Worm (Caenorhabditis elegans) whole organism, L2 larva: ENCODE results near the gene F38H4.6.

Experiments used
- C34F6.9 ChIP-seq: fragments of 150-350 bp; optimal IDR thresholded peaks from 2 replicates; lab custom pipeline; 2014; ENCODE audit warnings: missing biosample characterization, missing genetic modification characterization
- F13H6.1 ChIP-seq: sonication (generic microtip); optimal IDR thresholded peaks from 2 replicates; lab custom pipeline; 2016; ENCODE audit warnings: missing genetic modification characterization, missing compliant biosample characterization
- Y55F3AM.14 ChIP-seq: fragments of 200-800 bp; sonication (Bioruptor generic); optimal IDR thresholded peaks from 2 replicates; lab custom pipeline; 2018; ENCODE audit warnings: mild to moderate bottlenecking, missing genetic modification characterization, missing compliant biosample characterization
- ZK546.5 ChIP-seq: sonication (generic microtip); optimal IDR thresholded peaks from 2 replicates; lab custom pipeline; 2017; ENCODE audit warnings: missing biosample characterization, missing genetic modification characterization
- alr-1 ChIP-seq: fragments of 150-350 bp; optimal IDR thresholded peaks from 2 replicates; lab custom pipeline; 2014; ENCODE audit warnings: missing biosample characterization, missing genetic modification characterization
- aly-2 ChIP-seq: fragments of 150-350 bp; optimal IDR thresholded peaks from 2 replicates; lab custom pipeline; 2014; ENCODE audit warnings: missing biosample characterization, missing genetic modification characterization
- ama-1 ChIP-seq: fragments of 150-350 bp; optimal IDR thresholded peaks from 2 replicates; lab custom pipeline; 2018; ENCODE audit warnings: inconsistent platforms
- blmp-1 ChIP-seq: sonication (generic microtip); optimal IDR thresholded peaks from 2 replicates; lab custom pipeline; 2017; ENCODE audit warnings: missing genetic modification characterization, mild to moderate bottlenecking, missing compliant biosample characterization, antibody characterized with exemption, moderate library complexity; ENCODE audit not compliant: insufficient read depth
- ceh-16 ChIP-seq: fragments of 150-350 bp; optimal IDR thresholded peaks from 2 replicates; lab custom pipeline; 2014; ENCODE audit warnings: missing biosample characterization, missing genetic modification characterization
- ceh-82 ChIP-seq: fragments of 150-350 bp; optimal IDR thresholded peaks from 2 replicates; lab custom pipeline; 2014; ENCODE audit warnings: missing biosample characterization, missing genetic modification characterization
- crh-2 ChIP-seq: sonication (generic microtip); optimal IDR thresholded peaks from 2 replicates; lab custom pipeline; 2017; ENCODE audit warnings: missing biosample characterization, missing genetic modification characterization
- elt-1 ChIP-seq: fragments of 150-350 bp; optimal IDR thresholded peaks from 2 replicates; lab custom pipeline; 2014; ENCODE audit warnings: missing biosample characterization, missing genetic modification characterization
- fos-1 ChIP-seq: fragments of 150-350 bp; optimal IDR thresholded peaks from 2 replicates; lab custom pipeline; 2014; ENCODE audit warnings: missing biosample characterization, missing genetic modification characterization
- gmeb-1 ChIP-seq: fragments of 150-350 bp; optimal IDR thresholded peaks from 2 replicates; lab custom pipeline; 2014; ENCODE audit warnings: missing biosample characterization, missing genetic modification characterization
- lin-13 ChIP-seq: fragments of 150-350 bp; optimal IDR thresholded peaks from 2 replicates; lab custom pipeline; 2014; ENCODE audit warnings: missing biosample characterization, missing genetic modification reagents, missing genetic modification characterization
- lin-39 ChIP-seq: fragments of 150-350 bp; optimal IDR thresholded peaks from 2 replicates; lab custom pipeline; 2014; ENCODE audit warnings: missing biosample characterization, missing genetic modification reagents, missing genetic modification characterization
- mab-5 ChIP-seq: fragments of 150-350 bp; optimal IDR thresholded peaks from 2 replicates; lab custom pipeline; 2014; ENCODE audit warnings: missing biosample characterization, missing genetic modification characterization
- mbf-1 ChIP-seq: sonication (generic microtip); optimal IDR thresholded peaks from 2 replicates; lab custom pipeline; 2017; ENCODE audit warnings: missing biosample characterization, missing genetic modification characterization
- nhr-10 ChIP-seq: sonication (generic microtip); optimal IDR thresholded peaks from 2 replicates; lab custom pipeline; 2017; ENCODE audit warnings: missing biosample characterization, missing genetic modification characterization
- nhr-11 ChIP-seq: fragments of 150-350 bp; optimal IDR thresholded peaks from 2 replicates; lab custom pipeline; 2014; ENCODE audit warnings: missing biosample characterization, missing genetic modification characterization
- nhr-12 ChIP-seq: fragments of 150-350 bp; optimal IDR thresholded peaks from 2 replicates; lab custom pipeline; 2014; ENCODE audit warnings: missing biosample characterization, missing genetic modification characterization
- nhr-21 ChIP-seq: fragments of 150-350 bp; optimal IDR thresholded peaks from 2 replicates; lab custom pipeline; 2014; ENCODE audit warnings: missing biosample characterization, missing genetic modification characterization
- nhr-23 ChIP-seq: fragments of 150-350 bp; optimal IDR thresholded peaks from 2 replicates; lab custom pipeline; 2014; ENCODE audit warnings: missing biosample characterization, missing genetic modification reagents, missing genetic modification characterization
- nhr-237 ChIP-seq: fragments of 150-350 bp; optimal IDR thresholded peaks from 2 replicates; lab custom pipeline; 2014; ENCODE audit warnings: missing biosample characterization, missing genetic modification characterization
- nhr-25 ChIP-seq: fragments of 150-350 bp; sonication (generic microtip); optimal IDR thresholded peaks from 3 replicates; lab custom pipeline; 2014; ENCODE audit warnings: missing biosample characterization, missing genetic modification characterization
- nhr-6 ChIP-seq: fragments of 150-350 bp; optimal IDR thresholded peaks from 2 replicates; lab custom pipeline; 2014; ENCODE audit warnings: missing biosample characterization, missing genetic modification characterization
- peb-1 ChIP-seq: fragments of 150-350 bp; optimal IDR thresholded peaks from 2 replicates; lab custom pipeline; 2014; ENCODE audit warnings: missing biosample characterization, missing genetic modification characterization
- sem-4 ChIP-seq: fragments of 150-350 bp; optimal IDR thresholded peaks from 2 replicates; lab custom pipeline; 2014; ENCODE audit warnings: missing biosample characterization, missing genetic modification reagents, missing genetic modification characterization
- skn-1 ChIP-seq: sonication (generic microtip); optimal IDR thresholded peaks from 2 replicates; lab custom pipeline; 2017; ENCODE audit warnings: missing biosample characterization, missing genetic modification characterization
- sma-3 ChIP-seq: sonication (generic microtip); optimal IDR thresholded peaks from 2 replicates; lab custom pipeline; 2016; ENCODE audit warnings: missing genetic modification reagents, missing genetic modification characterization, missing compliant biosample characterization
- snpc-4 ChIP-seq: fragments of 150-350 bp; optimal IDR thresholded peaks from 2 replicates; lab custom pipeline; 2014; ENCODE audit warnings: missing biosample characterization, missing genetic modification characterization
- unc-39 ChIP-seq: fragments of 150-350 bp; optimal IDR thresholded peaks from 2 replicates; lab custom pipeline; 2014; ENCODE audit warnings: missing biosample characterization, missing genetic modification characterization
- unc-55 ChIP-seq: fragments of 150-350 bp; sonication (generic microtip); optimal IDR thresholded peaks from 3 replicates; lab custom pipeline; 2014; ENCODE audit warnings: missing biosample characterization, missing genetic modification reagents, missing genetic modification characterization
- ztf-1 ChIP-seq: fragments of 200-800 bp; sonication (Bioruptor generic); conservative IDR thresholded peaks from 2 replicates; pipeline ENCODE4 v1.3.6; 2022; ENCODE audit warnings: missing genetic modification characterization, missing compliant biosample characterization
- ztf-11 ChIP-seq: sonication (generic microtip); optimal IDR thresholded peaks from 2 replicates; lab custom pipeline; 2017; ENCODE audit warnings: missing biosample characterization, missing genetic modification characterization
- ztf-4 ChIP-seq: fragments of 150-350 bp; optimal IDR thresholded peaks from 2 replicates; lab custom pipeline; 2014; ENCODE audit warnings: missing biosample characterization, missing genetic modification characterization

F38H4.6 gene

DNA sequence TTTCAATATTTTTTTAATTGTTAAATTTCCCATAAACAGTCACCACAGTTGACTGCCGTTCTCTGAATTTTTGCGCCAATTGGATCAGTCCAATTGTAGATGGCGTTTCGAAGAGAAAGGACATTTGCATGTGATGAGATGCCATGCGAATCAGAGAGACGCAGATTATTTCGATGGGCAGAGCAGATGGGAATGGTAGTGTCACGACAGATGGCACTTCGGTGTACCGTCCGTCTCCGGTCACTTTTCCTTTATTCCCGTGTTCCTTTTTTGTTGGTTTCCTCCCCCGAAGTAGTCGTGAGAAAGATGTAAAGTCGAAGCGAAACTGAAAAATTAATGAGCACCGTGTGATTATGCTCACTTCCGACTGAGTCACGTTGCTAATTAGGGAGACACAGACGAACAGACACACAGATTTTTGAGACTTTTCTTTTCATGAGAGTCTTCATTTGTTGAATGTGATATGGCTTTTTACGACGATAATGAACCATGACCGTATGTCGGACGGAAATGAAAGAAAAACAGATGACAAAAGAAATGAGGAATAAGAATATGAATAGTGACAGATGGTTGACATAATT is 20.1 kb upstream of the F38H4.6 start:
- TF ChIP-seq F13H6.1 (tag; lab: Kevin White, UChicago) = no peak
- TF ChIP-seq, all 48 proteins: peak for 0

- TF ChIP-seq ztf-4 (tag; lab: Kevin White, UChicago) (no peak), ztf-11 (tag; lab: Kevin White, UChicago) (no peak), nhr-12 (no peak), nhr-10 (tag; lab: Kevin White, UChicago) (no peak), elt-1 (no peak), blmp-1 (no peak), fos-1 (tag; lab: Kevin White, UChicago) (no peak), nhr-25 (tag; lab: Kevin White, UChicago) (no peak), snpc-4 (tag; lab: Kevin White, UChicago) (no peak), aly-2 (tag; lab: Kevin White, UChicago) (no peak), mbf-1 (tag; lab: Kevin White, UChicago) (no peak)
Observed at ce11 chrIV:11864226-11864625, 16.6 kb upstream of the F38H4.6 start, which contains the start of gene trpa-1. TSS of gene trpa-1 (plus strand) at chrIV:11864526.

ce11 chrIV:11863428-11863827 is 15.8 kb upstream of the F38H4.6 start:
- no peak for TF ChIP-seq mab-5 (tag; lab: Kevin White, UChicago)
- no peak for TF ChIP-seq ama-1 (lab: Kevin White, UChicago)
- no peak for TF ChIP-seq nhr-6 (tag; lab: Kevin White, UChicago)
- no peak for TF ChIP-seq ztf-1
- TF ChIP-seq nhr-237 (tag; lab: Kevin White, UChicago) = no peak
- TF ChIP-seq nhr-23 (tag; lab: Kevin White, UChicago) = no peak
- TF ChIP-seq unc-39 (tag; lab: Kevin White, UChicago) = no peak
- TF ChIP-seq C34F6.9 (tag; lab: Kevin White, UChicago) = peak; percentile 2
- peak; percentile 12 for TF ChIP-seq F13H6.1 (tag; lab: Kevin White, UChicago)
- TF ChIP-seq gmeb-1 = no peak
- TF ChIP-seq lin-13 (GFP tag; lab: Kevin White, UChicago) = no peak
- no peak for TF ChIP-seq aly-2 (tag; lab: Kevin White, UChicago)
- no peak for TF ChIP-seq alr-1 (tag; lab: Kevin White, UChicago)
- TF ChIP-seq lin-39 (tag; lab: Kevin White, UChicago) = no peak
- TF ChIP-seq sem-4 (tag; lab: Kevin White, UChicago) = no peak
- no peak for TF ChIP-seq sma-3 (GFP tag; lab: Kevin White, UChicago)
- TF ChIP-seq blmp-1 = no peak
- no peak for TF ChIP-seq ceh-82
- TF ChIP-seq ztf-11 (tag; lab: Kevin White, UChicago) = no peak
- TF ChIP-seq nhr-25 (tag; lab: Kevin White, UChicago) = no peak
- peak; percentile 42 for TF ChIP-seq fos-1 (tag; lab: Kevin White, UChicago)
- TF ChIP-seq ZK546.5 (tag; lab: Kevin White, UChicago) = no peak
- TF ChIP-seq nhr-11 (tag; lab: Kevin White, UChicago) = no peak
- TF ChIP-seq mbf-1 (tag; lab: Kevin White, UChicago) = no peak
- TF ChIP-seq skn-1 (tag; lab: Kevin White, UChicago) = no peak

DNA sequence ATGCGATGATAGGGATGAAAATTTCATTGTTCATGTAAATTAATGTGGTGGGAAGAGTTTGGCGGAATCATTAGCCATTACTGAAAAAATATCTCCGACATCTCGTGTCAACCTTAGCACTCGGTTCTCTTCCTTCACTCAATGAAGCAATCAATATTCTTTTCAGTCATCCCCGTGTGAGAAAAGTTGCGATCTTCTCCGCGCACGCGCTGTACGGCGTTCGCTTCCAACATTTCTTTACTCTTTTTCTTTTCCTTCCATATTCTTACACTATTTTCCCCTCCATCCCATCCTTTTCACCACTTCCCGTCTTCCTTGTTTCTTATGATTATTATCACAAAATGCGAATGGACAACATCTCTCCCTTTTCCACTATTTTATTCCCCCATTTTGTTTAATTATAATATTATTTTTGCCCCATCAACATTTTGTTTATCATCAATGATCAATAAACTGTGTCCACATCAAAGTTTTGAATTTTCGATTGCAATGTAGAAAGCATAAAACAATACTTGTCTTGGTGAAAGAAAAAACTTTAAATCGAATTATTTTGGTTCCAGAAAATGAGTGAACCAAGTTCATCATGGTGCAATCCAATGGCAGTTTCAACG is 12.4 kb upstream of the F38H4.6 start, which contains the start of gene mob-1:
Gene mob-1 (plus strand): TSS at position 561 of the 611 bp plus-strand sequence.
- TF ChIP-seq blmp-1 (peak; percentile 8), crh-2 (tag; lab: Kevin White, UChicago) (peak; percentile 24), unc-55 (GFP tag; lab: Kevin White, UChicago) (peak; percentile 49), gmeb-1 (no peak), nhr-25 (tag; lab: Kevin White, UChicago) (peak; percentile 15), fos-1 (tag; lab: Kevin White, UChicago) (no peak), nhr-21 (tag; lab: Kevin White, UChicago) (peak; percentile 10), lin-13 (GFP tag; lab: Kevin White, UChicago) (no peak), peb-1 (no peak)

DNA sequence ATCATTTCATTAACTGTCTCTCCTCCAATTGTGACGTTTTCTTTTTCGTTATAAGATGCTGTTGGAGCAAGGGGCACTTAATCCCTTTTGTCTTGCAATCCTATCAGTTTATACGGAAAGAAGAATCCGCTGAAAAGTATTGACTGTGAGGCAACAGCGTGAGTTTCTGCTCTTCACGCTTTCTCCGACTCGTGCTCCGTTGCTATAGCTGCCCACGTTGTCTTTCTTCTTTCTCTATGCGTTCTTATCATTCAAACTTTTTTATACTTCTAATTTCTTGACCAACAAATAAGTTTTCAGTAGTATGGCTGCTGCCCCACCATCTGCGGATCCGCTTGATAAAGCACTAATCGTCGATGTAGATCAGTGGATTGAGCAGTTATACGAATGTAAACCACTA is 10.5 kb upstream of the F38H4.6 start, which contains the start of gene let-92:
Gene let-92 (plus strand): TSS at position 301 of the 400 bp plus-strand sequence.
- TF ChIP-seq lin-39 (tag; lab: Kevin White, UChicago) = no peak
- TF ChIP-seq ztf-4 (tag; lab: Kevin White, UChicago) = no peak
- no peak for TF ChIP-seq nhr-237 (tag; lab: Kevin White, UChicago)
- no peak for TF ChIP-seq ceh-16 (tag; lab: Kevin White, UChicago)
- no peak for TF ChIP-seq ztf-11 (tag; lab: Kevin White, UChicago)
- no peak for TF ChIP-seq ama-1 (lab: Kevin White, UChicago)
- TF ChIP-seq nhr-6 (tag; lab: Kevin White, UChicago) = no peak
- TF ChIP-seq nhr-25 (tag; lab: Kevin White, UChicago) = no peak
- no peak for TF ChIP-seq skn-1 (tag; lab: Kevin White, UChicago)
- TF ChIP-seq F13H6.1 (tag; lab: Kevin White, UChicago) = no peak
- TF ChIP-seq ztf-1 = no peak
- no peak for TF ChIP-seq alr-1 (tag; lab: Kevin White, UChicago)
- no peak for TF ChIP-seq nhr-23 (tag; lab: Kevin White, UChicago)
- TF ChIP-seq Y55F3AM.14 = no peak
- TF ChIP-seq sma-3 (GFP tag; lab: Kevin White, UChicago) = no peak
